Worm (Caenorhabditis elegans): ENCODE data around the gene C44B11.1.

Gene C44B11.1

ce11 chrIII:3198307-3198706, 43.2 kb downstream of the C44B11.1 start, which contains the start of gene R148.7:
Gene R148.7 (minus strand): TSS chrIII:3198407.
- TF ChIP-seq hnd-1 (tag; optimal IDR thresholded peaks at IDR 0.05) (no peak), hmbx-1 (tag; optimal IDR thresholded peaks at IDR 0.05) (no peak), tbx-11 (GFP tag; IDR thresholded peaks at IDR 0.05) (no peak), tbx-37 (GFP tag; conservative IDR thresholded peaks at IDR 0.05) (no peak), aly-1 (tag; optimal IDR thresholded peaks at IDR 0.05) (no peak), ama-1 (optimal IDR thresholded peaks at IDR 0.05) (no peak), F13C5.2 (tag; optimal IDR thresholded peaks at IDR 0.05) (no peak)

- TF ChIP-seq ama-1 (optimal IDR thresholded peaks at IDR 0.05) (no peak), hnd-1 (tag; optimal IDR thresholded peaks at IDR 0.05) (no peak), ets-7 (tag; optimal IDR thresholded peaks at IDR 0.05) (no peak), B0310.2 (tag; optimal IDR thresholded peaks at IDR 0.05) (no peak), aly-1 (tag; optimal IDR thresholded peaks at IDR 0.05) (no peak), hmbx-1 (tag; optimal IDR thresholded peaks at IDR 0.05) (no peak), pes-1 (GFP tag; IDR thresholded peaks at IDR 0.05) (no peak)
These were observed 44.3 kb downstream of the C44B11.1 start, which contains the start of gene heh-1 for ce11 chrIII:3199416-3199815. Gene heh-1 (minus strand): TSS chrIII:3199516.

ce11 chrIII:3200563-3200962, 45.5 kb downstream of the C44B11.1 start:
- TF ChIP-seq pes-1 (GFP tag; IDR thresholded peaks at IDR 0.05) = no peak
- TF ChIP-seq ama-1 (optimal IDR thresholded peaks at IDR 0.05) = no peak
- no peak for TF ChIP-seq B0310.2 (tag; optimal IDR thresholded peaks at IDR 0.05)

- TF ChIP-seq tra-4 (tag; optimal IDR thresholded peaks at IDR 0.05) (no peak), ets-7 (tag; optimal IDR thresholded peaks at IDR 0.05) (no peak), tbx-37 (GFP tag; conservative IDR thresholded peaks at IDR 0.05) (no peak), tbx-11 (GFP tag; IDR thresholded peaks at IDR 0.05) (no peak), hnd-1 (tag; optimal IDR thresholded peaks at IDR 0.05) (no peak), ceh-13 (GFP tag; optimal IDR thresholded peaks at IDR 0.05) (no peak), aly-1 (tag; optimal IDR thresholded peaks at IDR 0.05) (no peak), F13C5.2 (tag; optimal IDR thresholded peaks at IDR 0.05) (no peak), ama-1 (optimal IDR thresholded peaks at IDR 0.05) (no peak), hmg-4 (GFP tag; optimal IDR thresholded peaks at IDR 0.05) (no peak), ceh-36 (tag; optimal IDR thresholded peaks at IDR 0.05) (no peak)
These were observed 48.5 kb downstream of the C44B11.1 start for ce11 chrIII:3203589-3203988.

All from whole organism, early embryonic.